Fruit fly (Drosophila melanogaster) whole organism, embryonic: ENCODE data around the gene RpL18.

ENCODE experiments used
- Ada2b ChIP-seq: fragments of 200-800 bp; sonication (Bioruptor generic); IDR thresholded peaks from 2 replicates; pipeline ENCODE4 v1.3.6; 2022; ENCODE audit warnings: missing biosample characterization, missing genetic modification characterization
- Antp ChIP-seq: fragments of 200-800 bp; sonication (Bioruptor generic); optimal IDR thresholded peaks from 3 replicates; lab custom pipeline; 2016; ENCODE audit warnings: missing biosample characterization, missing genetic modification characterization
- B-H1 ChIP-seq: fragments of 200-800 bp; sonication (Bioruptor generic); IDR thresholded peaks from 3 replicates; pipeline ENCODE4 v1.3.6; 2022; ENCODE audit warnings: missing biosample characterization, missing genetic modification characterization
- CG10209 ChIP-seq: fragments of 200-800 bp; sonication (Bioruptor generic); optimal IDR thresholded peaks from 3 replicates; lab custom pipeline; 2017; ENCODE audit warnings: missing biosample characterization, mild to moderate bottlenecking, missing genetic modification characterization, missing genetic modification reagents
- CG11504 ChIP-seq: fragments of 200-800 bp; sonication (Bioruptor generic); optimal IDR thresholded peaks from 3 replicates; lab custom pipeline; 2019; ENCODE audit warnings: missing biosample characterization, mild to moderate bottlenecking, missing genetic modification characterization, moderate library complexity
- CG12391 ChIP-seq: fragments of 200-800 bp; sonication (Bioruptor generic); optimal IDR thresholded peaks from 3 replicates; lab custom pipeline; 2018; ENCODE audit warnings: missing biosample characterization, mild to moderate bottlenecking, missing genetic modification characterization, moderate library complexity
- CG13775 ChIP-seq: fragments of 200-800 bp; sonication (Bioruptor generic); optimal IDR thresholded peaks from 3 replicates; lab custom pipeline; 2017; ENCODE audit warnings: missing biosample characterization, mild to moderate bottlenecking, missing genetic modification characterization
- CG16815 ChIP-seq: fragments of 200-800 bp; sonication (Bioruptor generic); optimal IDR thresholded peaks from 3 replicates; lab custom pipeline; 2017; ENCODE audit warnings: missing biosample characterization, mild to moderate bottlenecking, missing genetic modification characterization
- CG17328 ChIP-seq: fragments of 200-800 bp; sonication (Bioruptor generic); IDR thresholded peaks from 2 replicates; pipeline ENCODE4 v1.3.6; 2022; ENCODE audit warnings: missing biosample characterization, missing genetic modification characterization
- CG17568 ChIP-seq: fragments of 200-800 bp; sonication (Bioruptor generic); optimal IDR thresholded peaks from 2 replicates; lab custom pipeline; 2018; ENCODE audit warnings: missing biosample characterization, mild to moderate bottlenecking, missing genetic modification characterization, moderate library complexity
- CG2129 ChIP-seq: fragments of 200-800 bp; sonication (Bioruptor generic); IDR thresholded peaks from 2 replicates; pipeline ENCODE4 v1.3.6; 2022; ENCODE audit warnings: missing biosample characterization, missing genetic modification characterization; ENCODE audit not compliant: partially characterized antibody
- CG3407 ChIP-seq: fragments of 200-800 bp; sonication (Bioruptor generic); optimal IDR thresholded peaks from 2 replicates; lab custom pipeline; 2018; ENCODE audit warnings: missing biosample characterization, mild to moderate bottlenecking, missing genetic modification characterization
- CG3726 ChIP-seq: fragments of 200-800 bp; sonication (Bioruptor generic); IDR thresholded peaks from 3 replicates; pipeline ENCODE4, ENCODE4 v1.3.6; 2022; ENCODE audit warnings: missing biosample characterization, missing genetic modification characterization
- CG4730 ChIP-seq: fragments of 200-800 bp; sonication (Bioruptor generic); IDR thresholded peaks from 2 replicates; pipeline ENCODE4 v1.3.6; 2022; ENCODE audit warnings: missing biosample characterization, missing genetic modification characterization
- CG8089 ChIP-seq: fragments of 200-800 bp; sonication (Bioruptor generic); optimal IDR thresholded peaks from 3 replicates; lab custom pipeline; 2016; ENCODE audit warnings: missing biosample characterization, missing genetic modification characterization
- CG8359 ChIP-seq: fragments of 200-800 bp; sonication (Bioruptor generic); optimal IDR thresholded peaks from 2 replicates; lab custom pipeline; 2017; ENCODE audit warnings: missing biosample characterization, mild to moderate bottlenecking, missing genetic modification characterization, borderline replicate concordance
- CG8388 ChIP-seq: fragments of 200-800 bp; sonication (Bioruptor generic); optimal IDR thresholded peaks from 2 replicates; lab custom pipeline; 2019; ENCODE audit warnings: missing biosample characterization, mild to moderate bottlenecking, missing genetic modification characterization, moderate library complexity
- CG9727 ChIP-seq: fragments of 200-800 bp; sonication (Bioruptor generic); optimal IDR thresholded peaks from 3 replicates; lab custom pipeline; 2017; ENCODE audit warnings: missing biosample characterization, mild to moderate bottlenecking, missing genetic modification characterization
- CG9817 ChIP-seq: fragments of 200-800 bp; sonication (Bioruptor generic); optimal IDR thresholded peaks from 2 replicates; lab custom pipeline; 2018; ENCODE audit warnings: missing biosample characterization, mild to moderate bottlenecking, missing genetic modification characterization, moderate library complexity
- Chrac-16 ChIP-seq: fragments of 200-800 bp; sonication (Bioruptor generic); optimal IDR thresholded peaks from 3 replicates; lab custom pipeline; 2016; ENCODE audit warnings: missing biosample characterization, missing genetic modification characterization
- Deaf1 ChIP-seq: fragments of 200-800 bp; optimal IDR thresholded peaks from 3 replicates; lab custom pipeline; 2019; ENCODE audit warnings: missing biosample characterization, mild to moderate bottlenecking, missing genetic modification characterization, moderate library complexity
- Dfd ChIP-seq, 2 experiments: fragments of >200 bp; optimal IDR thresholded peaks; 2 replicates each; lab custom pipeline; 2017; ENCODE audit warnings: missing biosample characterization in 2 of 2, missing genetic modification characterization in 2 of 2
- Doc2 ChIP-seq: fragments of 200-800 bp; sonication (Bioruptor generic); IDR thresholded peaks from 2 replicates; pipeline ENCODE4 v1.3.6; 2022; ENCODE audit warnings: missing biosample characterization, missing genetic modification characterization
- Fer1 ChIP-seq: fragments of 200-800 bp; sonication (Bioruptor generic); optimal IDR thresholded peaks from 2 replicates; lab custom pipeline; 2017; ENCODE audit warnings: missing biosample characterization, mild to moderate bottlenecking, missing genetic modification characterization
- MESR4 ChIP-seq: fragments of 200-800 bp; sonication (Bioruptor generic); optimal IDR thresholded peaks from 2 replicates; lab custom pipeline; 2018; ENCODE audit warnings: missing biosample characterization, mild to moderate bottlenecking, missing genetic modification characterization, moderate library complexity
- Max ChIP-seq: fragments of 200-800 bp; sonication (Bioruptor generic); optimal IDR thresholded peaks from 2 replicates; lab custom pipeline; 2016; ENCODE audit warnings: missing biosample characterization, mild to moderate bottlenecking, missing genetic modification characterization
- Med ChIP-seq: fragments of 200-800 bp; sonication (Bioruptor generic); peaks from one replicate; lab custom pipeline; 2016; ENCODE audit warnings: missing biosample characterization, missing genetic modification characterization, mild to moderate bottlenecking, inconsistent platforms, moderate library complexity
- Mrtf ChIP-seq: fragments of 200-800 bp; sonication (Bioruptor generic); IDR thresholded peaks from 3 replicates; pipeline ENCODE4 v1.3.6; 2022; ENCODE audit warnings: missing biosample characterization, missing genetic modification characterization
- Ravus ChIP-seq: fragments of 200-800 bp; sonication (Bioruptor generic); IDR thresholded peaks from 2 replicates; pipeline ENCODE4 v1.3.6; 2022; ENCODE audit warnings: missing biosample characterization, missing genetic modification characterization
- Usf ChIP-seq: fragments of 200-800 bp; sonication (Bioruptor generic); optimal IDR thresholded peaks from 2 replicates; lab custom pipeline; 2017; ENCODE audit warnings: missing genotype, missing biosample characterization, missing genetic modification characterization
- Vsx1 ChIP-seq: fragments of 200-800 bp; sonication (Bioruptor generic); optimal IDR thresholded peaks from 2 replicates; lab custom pipeline; 2017; ENCODE audit warnings: missing biosample characterization, mild to moderate bottlenecking, missing genetic modification characterization, missing genetic modification reagents
- ac ChIP-seq: fragments of 200-800 bp; sonication (Bioruptor generic); optimal IDR thresholded peaks from 3 replicates; lab custom pipeline; 2017; ENCODE audit warnings: missing biosample characterization, mild to moderate bottlenecking, missing genetic modification characterization
- ara ChIP-seq: fragments of 200-800 bp; sonication (Bioruptor generic); IDR thresholded peaks from 2 replicates; pipeline ENCODE4 v1.3.6; 2022; ENCODE audit warnings: missing biosample characterization, missing genetic modification characterization
- ash1 ChIP-seq: fragments of 200-800 bp; sonication (Bioruptor generic); optimal IDR thresholded peaks from 2 replicates; lab custom pipeline; 2018; ENCODE audit warnings: missing biosample characterization, mild to moderate bottlenecking, missing genetic modification characterization
- bcd ChIP-seq: fragments of 200-800 bp; sonication (Bioruptor generic); optimal IDR thresholded peaks from 2 replicates; lab custom pipeline; 2017; ENCODE audit warnings: missing biosample characterization, mild to moderate bottlenecking, missing genetic modification characterization
- chif ChIP-seq, 2 experiments: fragments of 200-800 bp; sonication (Bioruptor generic); optimal IDR thresholded peaks; 3 replicates each; lab custom pipeline; 2016; ENCODE audit warnings: missing biosample characterization in 2 of 2, missing genetic modification characterization in 2 of 2
- disco-r ChIP-seq: fragments of 200-800 bp; sonication (Bioruptor generic); optimal IDR thresholded peaks from 2 replicates; lab custom pipeline; 2016; ENCODE audit warnings: missing biosample characterization, missing genetic modification characterization
- dm ChIP-seq: fragments of 200-800 bp; sonication (Bioruptor generic); optimal IDR thresholded peaks from 3 replicates; lab custom pipeline; 2016; ENCODE audit warnings: missing biosample characterization, missing genetic modification characterization
- dmrt99B ChIP-seq: fragments of 200-800 bp; sonication (Bioruptor generic); optimal IDR thresholded peaks from 2 replicates; lab custom pipeline; 2018; ENCODE audit warnings: missing biosample characterization, mild to moderate bottlenecking, missing genetic modification characterization, moderate library complexity
- h ChIP-seq: fragments of >200 bp; optimal IDR thresholded peaks from 2 replicates; lab custom pipeline; 2017
- hb ChIP-seq: fragments of 200-800 bp; sonication (Bioruptor generic); IDR thresholded peaks from 3 replicates; pipeline ENCODE4 v1.3.6; 2022; ENCODE audit warnings: missing biosample characterization, missing genetic modification characterization; ENCODE audit not compliant: partially characterized antibody
- jing ChIP-seq: fragments of 200-800 bp; sonication (Bioruptor generic); optimal IDR thresholded peaks from 2 replicates; lab custom pipeline; 2018; ENCODE audit warnings: missing biosample characterization, mild to moderate bottlenecking, missing genetic modification characterization
- maf-S ChIP-seq: fragments of 200-800 bp; sonication (Bioruptor generic); optimal IDR thresholded peaks from 2 replicates; lab custom pipeline; 2016; ENCODE audit warnings: missing biosample characterization, missing genetic modification characterization
- mam ChIP-seq: fragments of 200-800 bp; sonication (Bioruptor generic); optimal IDR thresholded peaks from 3 replicates; lab custom pipeline; 2016; ENCODE audit warnings: missing biosample characterization, missing genetic modification characterization
- onecut ChIP-seq: fragments of 200-800 bp; sonication (Bioruptor generic); IDR thresholded peaks from 2 replicates; pipeline ENCODE4 v1.3.6; 2022; ENCODE audit warnings: missing biosample characterization, missing genetic modification characterization
- phol ChIP-seq: fragments of 200-800 bp; sonication (Bioruptor generic); optimal IDR thresholded peaks from 3 replicates; lab custom pipeline; 2018; ENCODE audit warnings: missing biosample characterization, mild to moderate bottlenecking, missing genetic modification characterization, moderate library complexity
- rib ChIP-seq: fragments of 200-800 bp; sonication (Bioruptor generic); IDR thresholded peaks from 2 replicates; pipeline ENCODE4 v1.3.6; 2022; ENCODE audit warnings: missing biosample characterization, missing genetic modification characterization
- sd ChIP-seq: fragments of 200-800 bp; sonication (Bioruptor generic); optimal IDR thresholded peaks from 3 replicates; lab custom pipeline; 2018; ENCODE audit warnings: missing biosample characterization, mild to moderate bottlenecking, missing genetic modification characterization, moderate library complexity
- sqz ChIP-seq: fragments of 200-800 bp; sonication (Bioruptor generic); optimal IDR thresholded peaks from 3 replicates; lab custom pipeline; 2018; ENCODE audit warnings: missing biosample characterization, mild to moderate bottlenecking, missing genetic modification characterization
- wek ChIP-seq: fragments of 200-800 bp; sonication (Bioruptor generic); optimal IDR thresholded peaks from 3 replicates; lab custom pipeline; 2018; ENCODE audit warnings: missing biosample characterization, mild to moderate bottlenecking, missing genetic modification characterization, moderate library complexity

RpL18 gene

DNA sequence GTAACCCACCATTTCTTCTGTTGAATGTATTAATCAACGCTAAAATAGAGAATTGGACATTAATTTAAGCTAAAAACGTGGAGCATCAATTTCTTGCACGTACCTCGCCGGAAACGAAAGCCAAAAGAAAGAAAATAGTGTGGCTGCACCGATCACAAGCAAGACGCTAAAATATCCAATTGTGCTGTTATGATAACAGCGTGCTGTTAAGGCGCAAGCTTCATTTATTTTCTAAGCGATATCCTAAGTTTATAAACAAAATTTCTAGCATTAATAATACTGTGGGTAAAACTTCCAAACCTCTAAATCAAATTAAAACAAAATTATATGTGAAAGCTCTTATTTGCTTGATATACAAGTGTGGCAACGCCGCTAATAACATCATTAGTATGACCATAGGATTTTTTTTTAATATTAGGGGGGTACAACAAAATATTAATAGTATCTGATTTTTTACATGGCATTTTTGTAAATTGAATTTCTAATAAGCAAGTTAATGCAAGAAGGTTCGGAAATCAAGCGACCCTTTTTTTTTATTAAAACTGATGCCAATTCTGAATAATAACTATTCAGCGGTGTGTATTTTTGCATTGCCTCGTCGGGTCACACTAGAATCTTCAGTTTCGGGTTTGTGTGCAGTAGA lies at the start of gene RpL18, which contains the start of gene Neos (continued):
- TF ChIP-seq Usf (GFP tag; lab: Kevin White, UChicago) (peak; percentile 42), Ravus (GFP tag; lab: Robert Waterston, UW) (no peak), CG9817 (tag; lab: Kevin White, UChicago) (peak; percentile 66), maf-S (peak; percentile 38), Fer1 (GFP tag; lab: Kevin White, UChicago) (peak; percentile 87), sd (tag; lab: Kevin White, UChicago) (no peak), Doc2 (no peak), Vsx1 (GFP tag; lab: Kevin White, UChicago) (no peak), CG8359 (GFP tag; lab: Kevin White, UChicago) (no peak), Dfd (GFP tag; optimal IDR thresholded peaks at IDR 0.05; lab: Kevin White, UChicago) (no peak), CG9727 (GFP tag; lab: Kevin White, UChicago) (peak; percentile 90), jing (GFP tag; lab: Kevin White, UChicago) (no peak), wek (GFP tag; lab: Kevin White, UChicago) (peak; percentile 87), CG8089 (GFP tag; lab: Kevin White, UChicago) (peak; percentile 63), CG11504 (peak; percentile 67), Mrtf (GFP tag; lab: Robert Waterston, UW) (no peak), sqz (GFP tag; lab: Kevin White, UChicago) (peak; percentile 63), hb (GFP tag; lab: Robert Waterston, UW) (no peak), CG8388 (peak; percentile 63), Med (GFP tag; lab: Kevin White, UChicago) (peak; percentile 98), CG3407 (GFP tag; lab: Kevin White, UChicago) (peak; percentile 60), chif (GFP tag; optimal IDR thresholded peaks at IDR 0.05; lab: Kevin White, UChicago) (peak; percentile 49 to 56), ara (GFP tag; lab: Robert Waterston, UW) (peak; percentile 41), CG10209 (GFP tag; lab: Kevin White, UChicago) (peak; percentile 78), h (no peak), disco-r (GFP tag; lab: Kevin White, UChicago) (peak; percentile 59), onecut (GFP tag; lab: Robert Waterston, UW) (peak; percentile 77), MESR4 (GFP tag; lab: Kevin White, UChicago) (peak; percentile 98), phol (tag; lab: Kevin White, UChicago) (peak; percentile 67), rib (GFP tag; lab: Robert Waterston, UW) (peak; percentile 14; the same call in 1 of the 2 replicates), Antp (GFP tag; lab: Kevin White, UChicago) (peak; percentile 51), Max (peak; percentile 76), CG17328 (GFP tag; lab: Robert Waterston, UW) (peak; percentile 52), bcd (peak; percentile 73), ash1 (GFP tag; lab: Kevin White, UChicago) (peak; percentile 38), CG12391 (tag; lab: Kevin White, UChicago) (peak; percentile 86), CG3726 (no peak), dmrt99B (tag; lab: Kevin White, UChicago) (peak; percentile 57), CG13775 (peak; percentile 89), CG16815 (GFP tag; lab: Kevin White, UChicago) (no peak), CG2129 (GFP tag; lab: Robert Waterston, UW) (no peak), Deaf1 (no peak), CG4730 (GFP tag; lab: Robert Waterston, UW) (peak; percentile 23; the same call in 1 of the 2 replicates), ac (GFP tag; lab: Kevin White, UChicago) (peak; percentile 41), dm (GFP tag; lab: Kevin White, UChicago) (peak; percentile 93), Ada2b (peak; percentile 23; the same call in 1 of the 2 replicates), Chrac-16 (peak; percentile 69), mam (GFP tag; lab: Kevin White, UChicago) (peak; percentile 39), CG17568 (GFP tag; lab: Kevin White, UChicago) (no peak), B-H1 (GFP tag; lab: Robert Waterston, UW) (no peak; the same call in 2 of the 3 replicates)
